Worm (Caenorhabditis elegans): ENCODE results near the gene irld-26.

DNA sequence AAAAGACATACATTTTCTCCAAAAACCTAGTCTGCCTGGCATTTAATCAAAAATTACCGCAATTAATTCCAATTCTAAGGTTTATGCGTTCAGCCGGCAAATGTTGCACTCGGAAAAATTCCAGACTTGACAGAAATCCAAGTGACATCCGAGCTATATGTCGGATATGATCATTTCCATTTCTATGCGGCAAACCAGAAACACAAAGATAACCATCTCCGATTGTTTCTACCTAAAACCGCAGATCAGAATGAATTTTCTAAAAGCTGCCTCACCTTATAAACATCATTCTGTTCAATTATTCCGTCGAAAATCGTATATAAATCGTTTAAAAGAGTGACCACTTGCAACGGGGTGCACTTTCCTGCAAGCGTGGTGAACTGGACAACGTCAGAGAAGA is 44.1 kb downstream of the irld-26 start:
- TF ChIP-seq nhr-12 (tag; optimal IDR thresholded peaks at IDR 0.05) (no peak), tbx-2 (tag; optimal IDR thresholded peaks at IDR 0.05) (no peak), lsy-2 (tag; optimal IDR thresholded peaks at IDR 0.05) (no peak), dsc-1 (tag; optimal IDR thresholded peaks at IDR 0.05) (no peak), mab-9 (GFP tag; IDR thresholded peaks at IDR 0.05) (no peak), blmp-1 (tag; optimal IDR thresholded peaks at IDR 0.05) (no peak), nhr-76 (tag; optimal IDR thresholded peaks at IDR 0.05) (no peak), aly-2 (tag; optimal IDR thresholded peaks at IDR 0.05) (no peak), ztf-4 (tag; optimal IDR thresholded peaks at IDR 0.05) (no peak), snpc-4 (tag; optimal IDR thresholded peaks at IDR 0.05) (no peak)
